Fruit fly (Drosophila melanogaster) whole organism, embryonic: ENCODE measurements around the gene DCAF12.
A peak's percentile ranks its signal among the peaks of the same experiment; 100 is the strongest.

Experiments used
- C15 ChIP-seq: fragments of 200-800 bp; sonication (Bioruptor generic); IDR thresholded peaks from 3 replicates; pipeline ENCODE4 v1.3.6; 2022; ENCODE audit warnings: missing biosample characterization, missing genetic modification characterization
- CG11085 ChIP-seq: fragments of 200-800 bp; sonication (Bioruptor generic); IDR thresholded peaks from 2 replicates; pipeline ENCODE4 v1.3.6; 2022; ENCODE audit warnings: missing biosample characterization, missing genetic modification characterization
- CG11398 ChIP-seq: fragments of 200-800 bp; sonication (Bioruptor generic); optimal IDR thresholded peaks from 2 replicates; lab custom pipeline; 2016; ENCODE audit warnings: missing biosample characterization, missing genetic modification characterization
- CG12769 ChIP-seq: fragments of 200-800 bp; sonication (Bioruptor generic); optimal IDR thresholded peaks from 2 replicates; lab custom pipeline; 2019; ENCODE audit warnings: missing biosample characterization, mild to moderate bottlenecking, missing genetic modification characterization, moderate library complexity
- CG13424 ChIP-seq: fragments of 200-800 bp; sonication (Bioruptor generic); optimal IDR thresholded peaks from 2 replicates; lab custom pipeline; 2019; ENCODE audit warnings: missing biosample characterization, mild to moderate bottlenecking, missing genetic modification characterization, moderate library complexity
- CG15073 ChIP-seq: fragments of 200-800 bp; sonication (Bioruptor generic); optimal IDR thresholded peaks from 2 replicates; lab custom pipeline; 2016; ENCODE audit warnings: missing biosample characterization, missing genetic modification characterization
- CG15514 ChIP-seq: fragments of 200-800 bp; sonication (Bioruptor generic); optimal IDR thresholded peaks from 3 replicates; lab custom pipeline; 2017; ENCODE audit warnings: missing biosample characterization, missing genetic modification characterization, mild to moderate bottlenecking, moderate library complexity, missing genetic modification reagents
- CG17829 ChIP-seq: fragments of 200-800 bp; optimal IDR thresholded peaks from 2 replicates; lab custom pipeline; 2019; ENCODE audit warnings: missing biosample characterization, mild to moderate bottlenecking, missing genetic modification characterization, moderate library complexity
- CG17912 ChIP-seq: fragments of 200-800 bp; sonication (Bioruptor generic); optimal IDR thresholded peaks from 2 replicates; lab custom pipeline; 2018; ENCODE audit warnings: missing biosample characterization, mild to moderate bottlenecking, missing genetic modification characterization
- CG18619 ChIP-seq: fragments of 200-800 bp; sonication (Bioruptor generic); optimal IDR thresholded peaks from 3 replicates; lab custom pipeline; 2017; ENCODE audit warnings: missing biosample characterization, mild to moderate bottlenecking, missing genetic modification characterization
- CG30020 ChIP-seq: fragments of 200-800 bp; optimal IDR thresholded peaks from 2 replicates; lab custom pipeline; 2019; ENCODE audit warnings: missing biosample characterization, mild to moderate bottlenecking, missing genetic modification characterization, moderate library complexity
- CG30403 ChIP-seq: fragments of 200-800 bp; sonication (Bioruptor generic); optimal IDR thresholded peaks from 3 replicates; lab custom pipeline; 2016; ENCODE audit warnings: missing biosample characterization, missing genetic modification characterization
- CG30431 ChIP-seq: fragments of 200-800 bp; sonication (Bioruptor generic); optimal IDR thresholded peaks from 2 replicates; lab custom pipeline; 2017; ENCODE audit warnings: missing biosample characterization, missing genetic modification characterization
- CG3065 ChIP-seq: fragments of 200-800 bp; sonication (Bioruptor generic); optimal IDR thresholded peaks from 2 replicates; lab custom pipeline; 2016; ENCODE audit warnings: missing biosample characterization, missing genetic modification characterization
- CG33557 ChIP-seq: fragments of 200-800 bp; sonication (Bioruptor generic); optimal IDR thresholded peaks from 2 replicates; lab custom pipeline; 2019; ENCODE audit warnings: missing biosample characterization, mild to moderate bottlenecking, missing genetic modification characterization, moderate library complexity
- CG6272 ChIP-seq: fragments of 200-800 bp; sonication (Bioruptor generic); IDR thresholded peaks from 2 replicates; pipeline ENCODE4 v1.3.6; 2022; ENCODE audit warnings: missing biosample characterization, missing genetic modification characterization
- CG6689 ChIP-seq: fragments of 200-800 bp; sonication (Bioruptor generic); IDR thresholded peaks from 2 replicates; pipeline ENCODE4 v1.3.6; 2022; ENCODE audit warnings: missing biosample characterization, missing genetic modification characterization
- CG7271 ChIP-seq: fragments of 200-800 bp; sonication (Bioruptor generic); optimal IDR thresholded peaks from 2 replicates; lab custom pipeline; 2018; ENCODE audit warnings: missing biosample characterization, mild to moderate bottlenecking, missing genetic modification characterization, moderate library complexity
- CG7839 ChIP-seq: fragments of 200-800 bp; sonication (Bioruptor generic); optimal IDR thresholded peaks from 3 replicates; lab custom pipeline; 2018; ENCODE audit warnings: missing biosample characterization, mild to moderate bottlenecking, missing genetic modification characterization, moderate library complexity
- CG8478 ChIP-seq: fragments of >200 bp; optimal IDR thresholded peaks from 2 replicates; lab custom pipeline; 2018
- CG9437 ChIP-seq: fragments of 200-800 bp; sonication (Bioruptor generic); optimal IDR thresholded peaks from 2 replicates; lab custom pipeline; 2018; ENCODE audit warnings: missing biosample characterization, mild to moderate bottlenecking, missing genetic modification characterization
- CG9932 ChIP-seq: fragments of 200-800 bp; sonication (Bioruptor generic); IDR thresholded peaks from 2 replicates; pipeline ENCODE4 v1.3.6; 2022; ENCODE audit warnings: missing biosample characterization, missing genetic modification characterization
- CoRest ChIP-seq: fragments of 200-800 bp; sonication (Bioruptor generic); optimal IDR thresholded peaks from 3 replicates; lab custom pipeline; 2018; ENCODE audit warnings: missing biosample characterization, mild to moderate bottlenecking, missing genetic modification characterization, moderate library complexity
- Dek ChIP-seq: fragments of 200-800 bp; sonication (Bioruptor generic); optimal IDR thresholded peaks from 3 replicates; lab custom pipeline; 2019; ENCODE audit warnings: missing biosample characterization, mild to moderate bottlenecking, missing genetic modification characterization, moderate library complexity
- Dll ChIP-seq: fragments of 200-800 bp; sonication (Bioruptor generic); IDR thresholded peaks from 4 replicates; pipeline ENCODE4 v1.3.6; 2022; ENCODE audit warnings: missing biosample characterization, missing genetic modification characterization; ENCODE audit not compliant: partially characterized antibody
- Dref ChIP-seq: fragments of 200-800 bp; sonication (Bioruptor generic); IDR thresholded peaks from 2 replicates; pipeline ENCODE4 v1.3.6; 2022; ENCODE audit warnings: missing biosample characterization, missing genetic modification characterization
- Eip74EF ChIP-seq, 2 experiments: fragments of 200-800 bp in 1 of 2; fragments of >200 bp in 1 of 2; sonication (Bioruptor generic) in 1 of 2; optimal IDR thresholded peaks; 2 replicates each; lab custom pipeline; 2017 to 2019; ENCODE audit warnings: missing biosample characterization in 2 of 2, missing genetic modification characterization in 2 of 2, mild to moderate bottlenecking in 1 of 2, moderate library complexity in 1 of 2
- Gug ChIP-seq: fragments of 200-800 bp; sonication (Bioruptor generic); IDR thresholded peaks from 4 replicates; pipeline ENCODE4 v1.3.6; 2022; ENCODE audit warnings: missing biosample characterization, missing genetic modification characterization
- Lhr ChIP-seq: fragments of 200-800 bp; sonication (Bioruptor generic); optimal IDR thresholded peaks from 3 replicates; lab custom pipeline; 2017; ENCODE audit warnings: mild to moderate bottlenecking, missing biosample characterization, missing genetic modification reagents, missing genetic modification characterization
- NC2α ChIP-seq: fragments of 200-800 bp; sonication (Bioruptor generic); optimal IDR thresholded peaks from 2 replicates; lab custom pipeline; 2016; ENCODE audit warnings: missing biosample characterization, missing genetic modification characterization
- Spps ChIP-seq: fragments of 200-800 bp; sonication (Bioruptor generic); optimal IDR thresholded peaks from 2 replicates; lab custom pipeline; 2018; ENCODE audit warnings: missing biosample characterization, mild to moderate bottlenecking, missing genetic modification characterization
- Sry-β ChIP-seq: fragments of 200-800 bp; sonication (Bioruptor generic); optimal IDR thresholded peaks from 2 replicates; lab custom pipeline; 2018; ENCODE audit warnings: missing biosample characterization, mild to moderate bottlenecking, missing genetic modification characterization, moderate library complexity
- Ssrp ChIP-seq: fragments of 200-800 bp; sonication (Bioruptor generic); optimal IDR thresholded peaks from 2 replicates; lab custom pipeline; 2018; ENCODE audit warnings: missing biosample characterization, mild to moderate bottlenecking, missing genetic modification characterization, moderate library complexity
- Taf1 ChIP-seq: fragments of 200-800 bp; sonication (Bioruptor generic); IDR thresholded peaks from 2 replicates; pipeline ENCODE4 v1.3.6; 2022; ENCODE audit warnings: missing biosample characterization, missing genetic modification characterization
- emc ChIP-seq: fragments of 200-800 bp; sonication (Bioruptor generic); optimal IDR thresholded peaks from 2 replicates; lab custom pipeline; 2016; ENCODE audit warnings: missing biosample characterization, missing genetic modification characterization
- hbn ChIP-seq: fragments of 200-800 bp; sonication (Bioruptor generic); IDR thresholded peaks from 2 replicates; pipeline ENCODE4 v1.3.6; 2022; ENCODE audit warnings: missing biosample characterization, missing genetic modification characterization; ENCODE audit not compliant: partially characterized antibody
- klu ChIP-seq: fragments of 200-800 bp; sonication (Bioruptor generic); IDR thresholded peaks from 2 replicates; pipeline ENCODE4 v1.3.6; 2022; ENCODE audit warnings: missing biosample characterization, missing genetic modification characterization
- lilli ChIP-seq: fragments of 200-800 bp; sonication (Bioruptor generic); optimal IDR thresholded peaks from 3 replicates; lab custom pipeline; 2016; ENCODE audit warnings: missing biosample characterization, missing genetic modification characterization
- mam ChIP-seq: fragments of 200-800 bp; sonication (Bioruptor generic); optimal IDR thresholded peaks from 3 replicates; lab custom pipeline; 2016; ENCODE audit warnings: missing biosample characterization, missing genetic modification characterization
- nerfin-2 ChIP-seq: fragments of 200-800 bp; sonication (Bioruptor generic); IDR thresholded peaks from 2 replicates; pipeline ENCODE4 v1.3.6; 2022; ENCODE audit warnings: missing biosample characterization, missing genetic modification characterization; ENCODE audit not compliant: partially characterized antibody
- nmo ChIP-seq: fragments of 200-800 bp; sonication (Bioruptor generic); optimal IDR thresholded peaks from 2 replicates; lab custom pipeline; 2018; ENCODE audit warnings: missing biosample characterization, mild to moderate bottlenecking, missing genetic modification characterization, moderate library complexity
- pan ChIP-seq, 4 experiments: fragments of >200 bp in 3 of 4; fragments of 200-800 bp in 1 of 4; sonication (Bioruptor generic) in 1 of 4; optimal IDR thresholded peaks in 3 of 4; IDR thresholded peaks in 1 of 4; 2 replicates each; pipeline versions ENCODE4 v1.3.6 to Lab custom; 2017 to 2022; ENCODE audit warnings: missing biosample characterization in 2 of 4, missing genetic modification characterization in 2 of 4, mixed read lengths in 1 of 4
- pzg ChIP-seq: fragments of 200-800 bp; sonication (Bioruptor generic); optimal IDR thresholded peaks from 3 replicates; lab custom pipeline; 2018; ENCODE audit warnings: missing biosample characterization, mild to moderate bottlenecking, missing genetic modification characterization, moderate library complexity
- sens ChIP-seq: fragments of 200-800 bp; sonication (Bioruptor generic); peaks from one replicate; lab custom pipeline; 2016; ENCODE audit warnings: missing biosample characterization, missing genetic modification characterization
- sisA ChIP-seq: fragments of 200-800 bp; sonication (Bioruptor generic); IDR thresholded peaks from 2 replicates; pipeline ENCODE4 v1.3.6; 2022; ENCODE audit warnings: missing biosample characterization, missing genetic modification characterization
- sqz ChIP-seq: fragments of 200-800 bp; sonication (Bioruptor generic); optimal IDR thresholded peaks from 3 replicates; lab custom pipeline; 2018; ENCODE audit warnings: missing biosample characterization, mild to moderate bottlenecking, missing genetic modification characterization
- tio ChIP-seq: fragments of 200-800 bp; sonication (Bioruptor generic); optimal IDR thresholded peaks from 2 replicates; lab custom pipeline; 2017; ENCODE audit warnings: missing biosample characterization, missing genetic modification characterization, inconsistent platforms
- vnd ChIP-seq: fragments of 200-800 bp; sonication (Bioruptor generic); IDR thresholded peaks from 3 replicates; pipeline ENCODE4 v1.3.6; 2022; ENCODE audit warnings: missing biosample characterization, missing genetic modification characterization; ENCODE audit not compliant: partially characterized antibody

Gene DCAF12

dm6 chr3R:12010202-12010824, 6.5 kb downstream of the DCAF12 start, which contains the start of the genes KLHL18 and GCC185:
KLHL18 (minus strand) TSS chr3R:12010434.
GCC185 (plus strand) TSS chr3R:12010772.
- TF ChIP-seq emc (no peak), Sry-β (GFP tag; lab: Kevin White, UChicago) (peak; percentile 90), sens (GFP tag; lab: Kevin White, UChicago) (peak; percentile 96), CG17912 (GFP tag; lab: Kevin White, UChicago) (no peak), CG13424 (tag; lab: Kevin White, UChicago) (peak; percentile 73), CG30431 (no peak), nerfin-2 (GFP tag; lab: Robert Waterston, UW) (peak; percentile 57), tio (GFP tag; lab: Kevin White, UChicago) (no peak), klu (GFP tag; lab: Robert Waterston, UW) (peak; percentile 76; the same call in 1 of the 2 replicates), lilli (GFP tag; lab: Kevin White, UChicago) (peak; percentile 84), CG9437 (GFP tag; lab: Kevin White, UChicago) (peak; percentile 23), mam (peak; percentile 85), CG9932 (peak; percentile 88), Lhr (GFP tag; lab: Kevin White, UChicago) (peak; percentile 46), CG3065 (peak; percentile 69), NC2α (GFP tag; lab: Kevin White, UChicago) (no peak), Eip74EF (GFP tag; optimal IDR thresholded peaks at IDR 0.05; lab: Kevin White, UChicago) (no peak), CG17829 (tag; lab: Kevin White, UChicago) (peak; percentile 79), pzg (GFP tag; lab: Kevin White, UChicago) (peak; percentile 42), CG15073 (GFP tag; lab: Kevin White, UChicago) (peak; percentile 17), CG15514 (peak; percentile 80), CG7271 (tag; lab: Kevin White, UChicago) (no peak), Spps (tag; lab: Kevin White, UChicago) (peak; percentile 45), CG6689 (peak; percentile 100), sqz (GFP tag; lab: Kevin White, UChicago) (no peak), CG18619 (GFP tag; lab: Kevin White, UChicago) (peak; percentile 58), CG30020 (tag; lab: Kevin White, UChicago) (peak; percentile 68), pan (optimal IDR thresholded peaks at IDR 0.05; lab: Kevin White, UChicago) (no peak), pan (GFP tag; optimal IDR thresholded peaks at IDR 0.05 in 1 of 2, IDR thresholded peaks at IDR 0.05 in 1 of 2) (peak in 1 of 2 experiments; percentile 59), Gug (GFP tag; lab: Robert Waterston, UW) (peak; percentile 58; the same call in 3 of the 4 replicates), CG7839 (tag; lab: Kevin White, UChicago) (peak; percentile 76), CG11398 (GFP tag; lab: Kevin White, UChicago) (no peak), CG30403 (GFP tag; lab: Kevin White, UChicago) (peak; percentile 93), CG6272 (GFP tag; lab: Robert Waterston, UW) (peak; percentile 84), Dll (peak; percentile 90), hbn (peak; percentile 49; the same call in 1 of the 2 replicates), CG11085 (peak; percentile 68), vnd (GFP tag; lab: Robert Waterston, UW) (peak; percentile 83), nmo (GFP tag; lab: Kevin White, UChicago) (peak; percentile 91), Dref (GFP tag; lab: Robert Waterston, UW) (peak; percentile 66), Dek (tag; lab: Kevin White, UChicago) (peak; percentile 73), sisA (GFP tag; lab: Robert Waterston, UW) (peak; percentile 78), C15 (GFP tag; lab: Robert Waterston, UW) (peak; percentile 42; the same call in 1 of the 3 replicates), CG33557 (peak; percentile 74), CG8478 (lab: Kevin White, UChicago) (no peak), Ssrp (tag; lab: Kevin White, UChicago) (peak; percentile 71), CoRest (tag; lab: Kevin White, UChicago) (peak; percentile 90), Taf1 (GFP tag; lab: Robert Waterston, UW) (peak; percentile 45; the same call in 1 of the 2 replicates), CG12769 (tag; lab: Kevin White, UChicago) (no peak)
